Worm (Caenorhabditis elegans): Measurements from ENCODE around the gene Y62H9A.3.

The Y62H9A.3 gene

DNA sequence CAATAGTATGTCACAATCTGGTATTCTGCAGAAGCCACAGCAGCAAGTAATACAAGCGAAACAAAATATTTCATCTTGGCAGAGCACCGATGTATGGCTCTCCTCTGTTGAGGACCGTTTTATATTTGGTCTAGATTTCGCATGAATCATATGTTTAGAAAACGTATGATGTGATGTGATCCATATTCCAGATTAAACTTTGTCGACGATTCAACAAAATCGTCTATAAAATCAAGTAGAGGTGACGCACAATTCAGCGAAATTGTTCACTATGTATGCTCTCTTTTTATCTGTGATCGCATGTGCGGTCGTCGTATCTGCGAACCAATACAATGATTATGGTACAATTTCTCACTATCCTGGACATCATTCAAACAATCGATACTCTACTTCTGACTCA lies at the start of gene Y62H9A.3, which contains the start of gene Y62H9A.4:
Y62H9A.3 (minus strand) TSS at position 101 of the 400 bp plus-strand sequence.
Y62H9A.4 (plus strand) TSS at position 256 of the 400 bp plus-strand sequence.
- TF ChIP-seq mdl-1 (tag; optimal IDR thresholded peaks at IDR 0.05) (no peak), skn-1 (tag; optimal IDR thresholded peaks at IDR 0.05) (no peak), fos-1 (tag; optimal IDR thresholded peaks at IDR 0.05) (no peak), ceh-82 (tag; optimal IDR thresholded peaks at IDR 0.05) (no peak), mbf-1 (tag; optimal IDR thresholded peaks at IDR 0.05) (no peak), R02D3.7 (tag; optimal IDR thresholded peaks at IDR 0.05) (no peak), peb-1 (tag; optimal IDR thresholded peaks at IDR 0.05) (no peak), ZK546.5 (tag; optimal IDR thresholded peaks at IDR 0.05) (no peak), lin-11 (tag; optimal IDR thresholded peaks at IDR 0.05) (no peak), blmp-1 (tag; optimal IDR thresholded peaks at IDR 0.05; ENCODE audit: insufficient read depth) (no peak)

DNA sequence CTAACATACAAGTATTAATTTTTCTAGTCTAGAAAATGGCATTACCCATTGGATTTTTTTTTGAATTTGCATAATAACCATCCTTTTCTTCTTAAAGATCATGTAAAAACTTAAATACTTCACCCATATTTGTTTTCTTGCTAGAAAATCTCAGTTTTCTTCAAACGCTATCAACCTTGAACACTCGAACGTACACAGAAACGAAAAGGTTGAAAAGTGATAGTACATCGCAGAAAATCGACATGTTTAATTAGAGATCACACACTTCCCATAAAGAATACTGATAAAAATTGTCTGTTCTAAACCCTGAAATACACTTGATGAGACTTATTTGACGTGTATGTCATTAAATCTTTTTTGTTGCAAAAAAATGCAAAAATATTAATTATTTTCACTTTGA lies 47.8 kb upstream of the Y62H9A.3 start, which contains the start of gene F55G7.4:
F55G7.4 (plus strand) TSS at position 301 of the 400 bp plus-strand sequence.
- TF ChIP-seq mdl-1 (tag; optimal IDR thresholded peaks at IDR 0.05), result no peak
- TF ChIP-seq nhr-23 (tag; optimal IDR thresholded peaks at IDR 0.05), result no peak
- no peak for TF ChIP-seq dmd-4 (tag; optimal IDR thresholded peaks at IDR 0.05)
- TF ChIP-seq nhr-11 (tag; optimal IDR thresholded peaks at IDR 0.05), result no peak
- no peak for TF ChIP-seq unc-55 (GFP tag; optimal IDR thresholded peaks at IDR 0.05)
- no peak for TF ChIP-seq nhr-21 (tag; optimal IDR thresholded peaks at IDR 0.05)
- TF ChIP-seq lin-11 (tag; optimal IDR thresholded peaks at IDR 0.05), result no peak
- no peak for TF ChIP-seq nhr-6 (tag; optimal IDR thresholded peaks at IDR 0.05)
- no peak for TF ChIP-seq ceh-82 (tag; optimal IDR thresholded peaks at IDR 0.05)
- TF ChIP-seq mbf-1 (tag; optimal IDR thresholded peaks at IDR 0.05), result no peak
- no peak for TF ChIP-seq sma-3 (GFP tag; optimal IDR thresholded peaks at IDR 0.05)
- TF ChIP-seq sem-4 (tag; optimal IDR thresholded peaks at IDR 0.05), result no peak
- TF ChIP-seq aly-2 (tag; optimal IDR thresholded peaks at IDR 0.05), result no peak

DNA sequence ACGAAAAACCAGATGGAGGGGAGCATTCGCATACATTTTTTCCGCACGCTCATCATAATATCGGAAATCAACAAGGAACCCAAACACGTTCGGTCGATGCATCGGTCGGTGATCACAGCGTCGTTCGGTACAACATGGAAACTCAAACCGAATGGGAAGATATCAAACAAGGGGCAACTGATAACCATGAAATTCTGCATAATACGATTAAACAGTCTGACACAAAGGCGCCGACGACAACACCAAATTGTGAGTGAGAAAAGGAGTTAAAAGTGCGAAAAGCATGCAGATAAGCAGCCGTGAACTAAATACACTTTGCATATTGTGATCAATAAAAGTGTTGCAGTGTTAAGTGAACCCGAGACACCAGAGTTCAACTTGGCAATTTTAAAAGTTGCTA lies 45.5 kb upstream of the Y62H9A.3 start:
- TF ChIP-seq nhr-12 (tag; optimal IDR thresholded peaks at IDR 0.05) (no peak), sma-9 (GFP tag; optimal IDR thresholded peaks at IDR 0.05) (peak; percentile 52), sma-9 (tag; optimal IDR thresholded peaks at IDR 0.05) (no peak), ztf-4 (tag; optimal IDR thresholded peaks at IDR 0.05) (no peak), fos-1 (tag; optimal IDR thresholded peaks at IDR 0.05) (peak; percentile 48)

DNA sequence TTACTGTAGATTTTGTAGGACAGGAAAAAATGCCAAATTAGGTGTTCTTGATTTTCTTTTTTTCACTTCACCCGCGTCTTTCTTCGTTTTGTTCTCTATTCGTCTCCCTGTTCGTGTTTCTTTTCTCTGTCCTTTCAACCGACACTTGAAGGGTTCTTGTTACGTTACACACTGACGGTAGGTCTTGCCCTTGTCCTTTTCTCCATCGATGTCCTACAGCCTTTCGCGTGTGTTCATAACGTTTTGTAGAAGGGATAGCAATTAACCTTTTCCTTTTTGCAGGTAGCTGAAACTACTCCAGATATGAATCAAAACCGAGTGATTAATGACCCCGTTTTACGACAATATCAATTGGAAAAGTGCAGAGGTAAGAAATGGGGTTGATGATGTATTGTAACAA lies 44.4 kb upstream of the Y62H9A.3 start, which contains the start of gene F55G7.1:
F55G7.1 (plus strand) TSS at position 276 of the 400 bp plus-strand sequence.
- TF ChIP-seq F13H6.1 (tag; optimal IDR thresholded peaks at IDR 0.05), result peak; percentile 35
- TF ChIP-seq nhr-77 (tag; optimal IDR thresholded peaks at IDR 0.05), result peak; percentile 27
- TF ChIP-seq crh-2 (tag; optimal IDR thresholded peaks at IDR 0.05), result peak; percentile 70
- no peak for TF ChIP-seq lin-11 (tag; optimal IDR thresholded peaks at IDR 0.05)
- TF ChIP-seq lin-13 (GFP tag; optimal IDR thresholded peaks at IDR 0.05), result peak; percentile 4
- TF ChIP-seq unc-55 (GFP tag; optimal IDR thresholded peaks at IDR 0.05), result no peak
- TF ChIP-seq lsy-2 (tag; optimal IDR thresholded peaks at IDR 0.05), result peak in 1 of 2 experiments; percentile 31
- peak; percentile 87 for TF ChIP-seq nhr-129 (tag; optimal IDR thresholded peaks at IDR 0.05)
- peak; percentile 42 for TF ChIP-seq C34F6.9 (tag; optimal IDR thresholded peaks at IDR 0.05)
- peak; percentile 76 for TF ChIP-seq nhr-21 (tag; optimal IDR thresholded peaks at IDR 0.05)
- peak; percentile 39 for TF ChIP-seq nhr-237 (tag; optimal IDR thresholded peaks at IDR 0.05)
- no peak for TF ChIP-seq ceh-82 (tag; optimal IDR thresholded peaks at IDR 0.05)
- TF ChIP-seq snpc-4 (tag; optimal IDR thresholded peaks at IDR 0.05), result peak; percentile 52
- peak; percentile 2 for TF ChIP-seq Y55F3AM.14 (GFP tag; optimal IDR thresholded peaks at IDR 0.05)
- peak; percentile 52 for TF ChIP-seq fos-1 (tag; optimal IDR thresholded peaks at IDR 0.05)
- peak; percentile 35 for TF ChIP-seq nhr-6 (tag; optimal IDR thresholded peaks at IDR 0.05)
- TF ChIP-seq sma-3 (GFP tag; optimal IDR thresholded peaks at IDR 0.05), result peak; percentile 68
- TF ChIP-seq lin-39 (tag; optimal IDR thresholded peaks at IDR 0.05), result no peak
- TF ChIP-seq nhr-23 (tag; optimal IDR thresholded peaks at IDR 0.05), result no peak
- TF ChIP-seq gmeb-1 (tag; optimal IDR thresholded peaks at IDR 0.05), result peak; percentile 65
- peak; percentile 63 for TF ChIP-seq sma-9 (GFP tag; optimal IDR thresholded peaks at IDR 0.05)
- no peak for TF ChIP-seq sma-9 (tag; optimal IDR thresholded peaks at IDR 0.05)
- no peak for TF ChIP-seq ZK546.5 (tag; optimal IDR thresholded peaks at IDR 0.05)
- TF ChIP-seq mab-5 (tag; optimal IDR thresholded peaks at IDR 0.05), result peak; percentile 17
- TF ChIP-seq nhr-11 (tag; optimal IDR thresholded peaks at IDR 0.05), result no peak
